Worm (Caenorhabditis elegans) whole organism, L1 larva: ENCODE data around the gene K10B4.3.
A peak's percentile ranks its signal among the peaks of the same experiment; 100 is the strongest.

Source experiments
- Y116A8C.19 ChIP-seq: sonication (generic microtip); optimal IDR thresholded peaks from 2 replicates; lab custom pipeline; 2016; ENCODE audit warnings: missing compliant biosample characterization, missing genetic modification characterization, borderline replicate concordance
- blmp-1 ChIP-seq: fragments of 150-350 bp; optimal IDR thresholded peaks from 2 replicates; lab custom pipeline; 2014; ENCODE audit warnings: missing biosample characterization, missing genetic modification characterization
- ceh-63 ChIP-seq: fragments of 200-800 bp; sonication (Bioruptor generic); optimal IDR thresholded peaks from 2 replicates; lab custom pipeline; 2018; ENCODE audit warnings: mild to moderate bottlenecking, missing genetic modification characterization, missing compliant biosample characterization
- ceh-8 ChIP-seq: fragments of 200-800 bp; sonication (Bioruptor generic); optimal IDR thresholded peaks from 2 replicates; lab custom pipeline; 2018; ENCODE audit warnings: mild to moderate bottlenecking, missing genetic modification characterization, moderate library complexity, missing compliant biosample characterization
- ceh-88 ChIP-seq: fragments of 200-800 bp; sonication (Bioruptor generic); IDR thresholded peaks from 2 replicates; pipeline ENCODE4 v1.3.6; 2022; ENCODE audit warnings: missing genetic modification characterization, missing compliant biosample characterization
- ces-1 ChIP-seq: fragments of 150-350 bp; optimal IDR thresholded peaks from 2 replicates; lab custom pipeline; 2014; ENCODE audit warnings: missing biosample characterization, missing genetic modification reagents, missing genetic modification characterization
- efl-1 ChIP-seq, 4 experiments: fragments of 150-350 bp; optimal IDR thresholded peaks in 3 of 4; peaks in 1 of 4; 1 replicate in 1 of 4; 2 replicates in 3 of 4; lab custom pipeline; 2014; ENCODE audit warnings: missing biosample characterization in 2 of 4, missing genetic modification characterization in 2 of 4, missing genetic modification reagents in 2 of 4
- efl-3 ChIP-seq: fragments of 200-800 bp; sonication (Bioruptor generic); optimal IDR thresholded peaks from 2 replicates; lab custom pipeline; 2018; ENCODE audit warnings: mild to moderate bottlenecking, missing genetic modification characterization, missing compliant biosample characterization
- egl-13 ChIP-seq: sonication (generic microtip); optimal IDR thresholded peaks from 2 replicates; lab custom pipeline; 2016; ENCODE audit warnings: missing genotype, missing genetic modification reagents, missing genetic modification characterization, missing compliant biosample characterization
- egl-27 ChIP-seq, 2 experiments: fragments of 150-350 bp in 1 of 2; sonication (generic microtip); optimal IDR thresholded peaks; 3 replicates each; lab custom pipeline; 2017 to 2018; ENCODE audit warnings: missing biosample characterization in 2 of 2, missing genetic modification characterization in 2 of 2, missing genetic modification reagents in 2 of 2
- elt-2 ChIP-seq: sonication (generic microtip); optimal IDR thresholded peaks from 2 replicates; lab custom pipeline; 2016; ENCODE audit warnings: missing genetic modification characterization, mild to moderate bottlenecking, inconsistent platforms, missing compliant biosample characterization, missing genetic modification reagents
- ets-5 ChIP-seq: fragments of 200-800 bp; sonication (Bioruptor generic); IDR thresholded peaks from 2 replicates; pipeline ENCODE4 v1.3.6; 2022; ENCODE audit warnings: missing genetic modification characterization, missing compliant biosample characterization
- fos-1 ChIP-seq: fragments of 150-350 bp; optimal IDR thresholded peaks from 2 replicates; lab custom pipeline; 2014; ENCODE audit warnings: missing biosample characterization, missing genetic modification characterization
- grh-1 ChIP-seq: fragments of 200-800 bp; sonication (Bioruptor generic); IDR thresholded peaks from 2 replicates; pipeline ENCODE4 v1.3.6; 2022; ENCODE audit warnings: missing genetic modification reagents, missing genetic modification characterization, missing compliant biosample characterization
- hlh-17 ChIP-seq: fragments of 200-800 bp; sonication (Bioruptor generic); optimal IDR thresholded peaks from 2 replicates; lab custom pipeline; 2018; ENCODE audit warnings: missing genetic modification characterization, mild to moderate bottlenecking, missing compliant biosample characterization, moderate library complexity, borderline replicate concordance
- hlh-4 ChIP-seq: sonication (generic microtip); optimal IDR thresholded peaks from 2 replicates; lab custom pipeline; 2016; ENCODE audit warnings: mild to moderate bottlenecking, missing genetic modification characterization, missing compliant biosample characterization
- hpl-2 ChIP-seq: fragments of 150-350 bp; optimal IDR thresholded peaks from 2 replicates; lab custom pipeline; 2014; ENCODE audit warnings: missing biosample characterization, missing genetic modification reagents, missing genetic modification characterization
- isw-1 ChIP-seq: fragments of 200-800 bp; sonication (Bioruptor generic); IDR thresholded peaks from 2 replicates; pipeline ENCODE4 v1.3.6; 2022; ENCODE audit warnings: missing genetic modification characterization, missing compliant biosample characterization
- jun-1 ChIP-seq: fragments of 150-350 bp; optimal IDR thresholded peaks from 2 replicates; lab custom pipeline; 2014; ENCODE audit warnings: missing biosample characterization, missing genetic modification reagents, missing genetic modification characterization
- lin-14 ChIP-seq: fragments of 200-800 bp; sonication (Bioruptor generic); optimal IDR thresholded peaks from 2 replicates; lab custom pipeline; 2018; ENCODE audit warnings: mild to moderate bottlenecking, missing genetic modification characterization, moderate library complexity, missing compliant biosample characterization
- lin-15B ChIP-seq: fragments of 150-350 bp; sonication (generic microtip); optimal IDR thresholded peaks from 3 replicates; lab custom pipeline; 2014; ENCODE audit warnings: missing biosample characterization, missing genetic modification characterization
- lin-35 ChIP-seq, 2 experiments: fragments of 150-350 bp; optimal IDR thresholded peaks; 2 replicates each; lab custom pipeline; 2014; ENCODE audit warnings: missing biosample characterization in 2 of 2, missing genetic modification characterization in 2 of 2, missing genetic modification reagents in 2 of 2
- lin-39 ChIP-seq: fragments of 150-350 bp; optimal IDR thresholded peaks from 2 replicates; lab custom pipeline; 2014; ENCODE audit warnings: missing biosample characterization, missing genetic modification reagents, missing genetic modification characterization
- lir-3 ChIP-seq: sonication (generic microtip); optimal IDR thresholded peaks from 2 replicates; lab custom pipeline; 2016; ENCODE audit warnings: mild to moderate bottlenecking, missing genetic modification characterization, moderate library complexity, missing compliant biosample characterization; ENCODE audit not compliant: poor library complexity
- lsy-2 ChIP-seq, 2 experiments: fragments of 150-350 bp; optimal IDR thresholded peaks; 2 replicates each; lab custom pipeline; 2014; ENCODE audit warnings: missing biosample characterization in 2 of 2, missing genetic modification characterization in 2 of 2
- mab-9 ChIP-seq: fragments of 200-800 bp; sonication (Bioruptor generic); IDR thresholded peaks from 2 replicates; pipeline ENCODE4 v1.3.6; 2022; ENCODE audit warnings: missing genetic modification reagents, missing genetic modification characterization, missing compliant biosample characterization
- mep-1 ChIP-seq: fragments of 150-350 bp; optimal IDR thresholded peaks from 2 replicates; lab custom pipeline; 2014; ENCODE audit warnings: missing biosample characterization, missing genetic modification characterization
- nhr-11 ChIP-seq: fragments of 150-350 bp; optimal IDR thresholded peaks from 2 replicates; lab custom pipeline; 2014; ENCODE audit warnings: missing biosample characterization, missing genetic modification characterization
- nhr-12 ChIP-seq: sonication (generic microtip); optimal IDR thresholded peaks from 2 replicates; lab custom pipeline; 2017; ENCODE audit warnings: missing biosample characterization, missing genetic modification characterization
- nhr-19 ChIP-seq: fragments of 200-800 bp; sonication (Bioruptor generic); conservative IDR thresholded peaks from 2 replicates; pipeline ENCODE4 v1.3.6; 2022; ENCODE audit warnings: missing genetic modification characterization, missing compliant biosample characterization
- nhr-237 ChIP-seq: fragments of 150-350 bp; optimal IDR thresholded peaks from 2 replicates; lab custom pipeline; 2014; ENCODE audit warnings: missing biosample characterization, missing genetic modification characterization
- nhr-28 ChIP-seq: fragments of 150-350 bp; optimal IDR thresholded peaks from 2 replicates; lab custom pipeline; 2014; ENCODE audit warnings: missing biosample characterization, missing genetic modification characterization
- nhr-47 ChIP-seq: sonication (generic microtip); optimal IDR thresholded peaks from 2 replicates; lab custom pipeline; 2016; ENCODE audit warnings: mild to moderate bottlenecking, missing genetic modification characterization, moderate library complexity, missing compliant biosample characterization
- nhr-76 ChIP-seq: sonication (generic microtip); optimal IDR thresholded peaks from 2 replicates; lab custom pipeline; 2017; ENCODE audit warnings: missing biosample characterization, missing genetic modification characterization
- nhr-77 ChIP-seq: fragments of 150-350 bp; optimal IDR thresholded peaks from 2 replicates; lab custom pipeline; 2014; ENCODE audit warnings: missing biosample characterization, missing genetic modification characterization
- nhr-84 ChIP-seq: sonication (generic microtip); optimal IDR thresholded peaks from 2 replicates; lab custom pipeline; 2017; ENCODE audit warnings: missing biosample characterization, missing genetic modification characterization
- nhr-85 ChIP-seq: sonication (generic microtip); peaks from one replicate; lab custom pipeline; 2016; ENCODE audit warnings: missing genetic modification characterization, inconsistent platforms, missing compliant biosample characterization
- pax-3 ChIP-seq: fragments of 200-800 bp; sonication (Bioruptor generic); optimal IDR thresholded peaks from 2 replicates; lab custom pipeline; 2018; ENCODE audit warnings: mild to moderate bottlenecking, missing genetic modification characterization, moderate library complexity, missing compliant biosample characterization
- skn-1 ChIP-seq: fragments of 150-350 bp; optimal IDR thresholded peaks from 2 replicates; lab custom pipeline; 2014; ENCODE audit warnings: missing biosample characterization, missing genetic modification characterization
- snpc-4 ChIP-seq: fragments of 150-350 bp; optimal IDR thresholded peaks from 2 replicates; lab custom pipeline; 2014; ENCODE audit warnings: missing biosample characterization, missing genetic modification characterization
- sup-37 ChIP-seq: fragments of 200-800 bp; sonication (Bioruptor generic); optimal IDR thresholded peaks from 2 replicates; lab custom pipeline; 2018; ENCODE audit warnings: mild to moderate bottlenecking, missing genetic modification characterization, missing compliant biosample characterization
- swsn-7 ChIP-seq: sonication (generic microtip); optimal IDR thresholded peaks from 2 replicates; lab custom pipeline; 2016; ENCODE audit warnings: missing genetic modification characterization, missing compliant biosample characterization
- tbx-2 ChIP-seq: sonication (generic microtip); optimal IDR thresholded peaks from 2 replicates; lab custom pipeline; 2016; ENCODE audit warnings: missing genetic modification characterization, missing compliant biosample characterization
- tlp-1 ChIP-seq: fragments of 150-350 bp; optimal IDR thresholded peaks from 2 replicates; lab custom pipeline; 2014; ENCODE audit warnings: missing biosample characterization, missing genetic modification characterization
- unc-130 ChIP-seq: fragments of 150-350 bp; optimal IDR thresholded peaks from 2 replicates; lab custom pipeline; 2017; ENCODE audit warnings: missing biosample characterization, missing genetic modification characterization, inconsistent platforms
- unc-86 ChIP-seq: sonication (generic microtip); optimal IDR thresholded peaks from 2 replicates; lab custom pipeline; 2016; ENCODE audit warnings: missing genetic modification characterization, missing compliant biosample characterization
- unc-98 ChIP-seq: fragments of 200-800 bp; sonication (Bioruptor generic); IDR thresholded peaks from 2 replicates; pipeline ENCODE4 v1.3.6; 2022; ENCODE audit warnings: missing genetic modification characterization, missing compliant biosample characterization
- zag-1 ChIP-seq: fragments of 150-350 bp; optimal IDR thresholded peaks from 2 replicates; lab custom pipeline; 2014; ENCODE audit warnings: missing biosample characterization, missing genetic modification characterization
- zip-4 ChIP-seq: fragments of 200-800 bp; sonication (Bioruptor generic); optimal IDR thresholded peaks from 2 replicates; lab custom pipeline; 2018; ENCODE audit warnings: mild to moderate bottlenecking, missing genetic modification characterization, moderate library complexity, missing compliant biosample characterization

K10B4.3 gene

DNA sequence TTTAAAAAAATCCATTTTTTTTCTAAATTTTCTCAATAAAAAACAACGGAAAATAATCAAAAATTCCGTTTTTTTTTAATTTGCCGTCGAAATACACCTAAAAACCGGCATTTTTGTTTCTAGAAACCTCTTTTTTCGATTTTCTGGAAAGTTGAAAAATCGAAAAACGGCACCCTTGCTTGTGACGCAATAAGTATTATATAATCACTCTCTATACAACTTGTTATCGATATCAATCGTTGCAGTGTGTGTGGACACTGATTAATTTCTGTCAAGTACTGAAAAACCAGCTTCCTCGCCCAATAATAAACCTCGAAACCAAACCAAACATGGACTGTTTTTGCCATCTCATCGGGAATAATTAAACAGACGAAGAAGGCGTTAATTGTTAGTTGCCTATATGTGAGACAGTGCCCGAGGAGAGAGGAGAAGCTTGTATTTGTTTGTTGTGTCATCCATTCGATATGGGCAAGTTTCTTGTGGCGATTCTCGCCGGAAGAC is 36.0 kb upstream of the K10B4.3 start:
- no peak for TF ChIP-seq tlp-1 (tag; lab: Kevin White, UChicago)
- TF ChIP-seq efl-1 (optimal IDR thresholded peaks at IDR 0.05; lab: Kevin White, UChicago), result no peak
- TF ChIP-seq efl-1 (GFP tag; optimal IDR thresholded peaks at IDR 0.05 in 1 of 2; lab: Kevin White, UChicago), result peak in 1 of 2 experiments; percentile 78

DNA sequence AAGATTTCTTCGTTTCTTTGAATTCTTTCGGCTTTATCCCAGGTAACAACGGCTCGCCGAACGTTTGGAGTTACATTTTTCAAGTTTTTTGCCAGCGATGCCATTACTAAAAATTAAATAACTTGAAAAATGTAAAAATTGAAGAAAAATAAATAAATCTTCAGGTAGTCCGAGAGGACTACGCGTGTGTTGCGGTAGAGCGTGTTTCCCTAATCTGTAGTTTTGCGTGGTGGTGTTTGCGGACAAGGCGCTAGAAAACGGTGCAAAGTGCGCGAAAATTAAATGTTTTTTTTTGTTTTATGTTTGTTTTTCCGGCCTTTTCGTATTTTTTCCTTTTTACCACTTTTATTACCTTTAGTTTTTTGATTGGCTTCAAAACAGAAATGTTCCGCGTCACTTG is 34.9 kb upstream of the K10B4.3 start, which contains the start of gene mrpl-28:
Gene mrpl-28, minus strand, starts transcription at position 106 of the 400 bp plus-strand sequence.
- TF ChIP-seq unc-130 (tag; lab: Kevin White, UChicago) (peak; percentile 95), ces-1 (no peak), nhr-76 (tag; lab: Kevin White, UChicago) (peak; percentile 60), nhr-84 (no peak), lin-35 (GFP tag; optimal IDR thresholded peaks at IDR 0.05; lab: Kevin White, UChicago) (peak; percentile 95 to 98), unc-86 (tag; lab: Kevin White, UChicago) (peak; percentile 96), hlh-4 (tag; lab: Kevin White, UChicago) (no peak), zag-1 (tag; lab: Kevin White, UChicago) (peak; percentile 56), mab-9 (GFP tag; lab: Robert Waterston, UW) (peak; percentile 86), jun-1 (tag; lab: Kevin White, UChicago) (peak; percentile 90), nhr-11 (tag; lab: Kevin White, UChicago) (peak; percentile 81), nhr-237 (tag; lab: Kevin White, UChicago) (peak; percentile 65), efl-3 (GFP tag; lab: Kevin White, UChicago) (no peak), ets-5 (GFP tag; lab: Robert Waterston, UW) (no peak), ceh-8 (GFP tag; lab: Kevin White, UChicago) (peak; percentile 92), egl-27 (tag; optimal IDR thresholded peaks at IDR 0.05; lab: Kevin White, UChicago) (peak in 1 of 2 experiments; percentile 40), lin-39 (tag; lab: Kevin White, UChicago) (peak; percentile 95), nhr-19 (GFP tag; lab: Robert Waterston, UW) (peak; percentile 95), ceh-63 (GFP tag; lab: Kevin White, UChicago) (no peak), sup-37 (GFP tag; lab: Kevin White, UChicago) (peak; percentile 72), nhr-77 (tag; lab: Kevin White, UChicago) (peak; percentile 81), grh-1 (peak; percentile 93), ceh-88 (peak; percentile 92), tlp-1 (tag; lab: Kevin White, UChicago) (no peak), blmp-1 (tag; lab: Kevin White, UChicago) (peak; percentile 60), mep-1 (tag; lab: Kevin White, UChicago) (peak; percentile 97), tbx-2 (tag; lab: Kevin White, UChicago) (peak; percentile 97), pax-3 (tag; lab: Kevin White, UChicago) (peak; percentile 89), nhr-47 (peak; percentile 98), hpl-2 (GFP tag; lab: Kevin White, UChicago) (peak; percentile 33), elt-2 (tag; lab: Kevin White, UChicago) (peak; percentile 81), isw-1 (peak; percentile 94), unc-98 (GFP tag; lab: Robert Waterston, UW) (peak; percentile 82), lir-3 (tag; lab: Kevin White, UChicago) (peak; percentile 91), fos-1 (tag; lab: Kevin White, UChicago) (peak; percentile 89), lin-15B (tag; lab: Kevin White, UChicago) (peak; percentile 97), hlh-17 (GFP tag; lab: Kevin White, UChicago) (no peak), zip-4 (peak; percentile 89), Y116A8C.19 (tag; lab: Kevin White, UChicago) (no peak), swsn-7 (tag; lab: Kevin White, UChicago) (peak; percentile 97), egl-13 (peak; percentile 94), nhr-28 (tag; lab: Kevin White, UChicago) (peak; percentile 48), lsy-2 (tag; optimal IDR thresholded peaks at IDR 0.05; lab: Kevin White, UChicago) (peak; percentile 94 to 95), nhr-85 (tag; lab: Kevin White, UChicago) (peak; percentile 98), lin-14 (peak; percentile 95), nhr-12 (tag; lab: Kevin White, UChicago) (peak; percentile 52), snpc-4 (tag; lab: Kevin White, UChicago) (peak; percentile 79), skn-1 (tag; lab: Kevin White, UChicago) (peak; percentile 90), efl-1 (optimal IDR thresholded peaks at IDR 0.05; lab: Kevin White, UChicago) (peak; percentile 93 to 98), efl-1 (GFP tag; optimal IDR thresholded peaks at IDR 0.05 in 1 of 2; lab: Kevin White, UChicago) (peak; percentile 97 to 100)
